Worm (Caenorhabditis elegans): ENCODE data around the gene C34F11.8.
A peak's percentile ranks its signal among the peaks of the same experiment; 100 is the strongest.

C34F11.8 gene

DNA sequence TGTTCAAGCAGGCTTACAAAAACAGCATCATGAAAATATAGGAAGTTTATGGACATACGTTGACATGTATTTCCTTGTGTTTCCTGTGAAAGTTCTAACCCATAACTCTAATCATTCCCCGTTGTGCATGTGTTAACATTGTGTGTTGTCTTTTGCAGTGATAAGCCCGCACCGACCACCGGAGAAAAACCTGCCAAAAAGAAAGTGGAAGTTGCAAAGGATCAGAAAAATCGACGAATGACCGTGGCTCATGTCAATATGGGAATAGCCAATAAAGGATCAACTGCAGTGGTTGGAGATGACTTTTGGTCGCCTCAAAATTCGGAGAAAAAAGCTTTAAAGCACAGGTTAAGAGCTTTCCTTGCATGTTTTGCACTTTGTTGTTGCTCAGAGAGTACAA is 5.5 kb downstream of the C34F11.8 start:
- no peak for TF ChIP-seq madf-8 (GFP tag; conservative IDR thresholded peaks at IDR 0.05)
- no peak for TF ChIP-seq lin-54 (GFP tag; optimal IDR thresholded peaks at IDR 0.05)
- no peak for TF ChIP-seq rcor-1 (GFP tag; IDR thresholded peaks at IDR 0.05)
- no peak for TF ChIP-seq dox-1 (GFP tag; IDR thresholded peaks at IDR 0.05)
- no peak for TF ChIP-seq pha-4 (tag; optimal IDR thresholded peaks at IDR 0.05)
- no peak for TF ChIP-seq ama-1 (optimal IDR thresholded peaks at IDR 0.05)
- no peak for TF ChIP-seq ama-1 (GFP tag; optimal IDR thresholded peaks at IDR 0.05)

DNA sequence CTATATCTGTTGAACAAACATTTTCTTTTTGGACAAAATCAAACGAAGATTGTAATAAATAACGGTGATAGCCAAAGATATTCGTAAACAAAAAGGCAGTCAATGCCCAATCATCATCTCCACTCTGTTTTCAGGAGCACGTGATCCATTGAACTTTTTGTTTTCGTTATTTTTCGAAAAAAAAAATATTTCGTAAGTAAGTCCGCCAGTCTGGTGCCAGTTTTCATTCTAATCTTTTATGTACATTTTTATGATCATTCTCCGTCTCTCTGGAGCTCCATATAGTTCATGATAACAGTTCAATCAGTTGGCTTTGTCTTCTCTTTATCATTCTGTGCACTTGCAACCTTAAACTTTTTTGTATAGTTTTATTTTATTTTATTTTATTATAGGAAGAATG is 7.8 kb downstream of the C34F11.8 start, which contains the start of gene ampd-1:
Gene ampd-1 (plus strand): TSS at position 393 of the 400 bp plus-strand sequence.
- TF ChIP-seq nhr-80 (tag; optimal IDR thresholded peaks at IDR 0.05) (peak; percentile 47), atf-7 (tag; optimal IDR thresholded peaks at IDR 0.05) (no peak), cebp-1 (GFP tag; IDR thresholded peaks at IDR 0.05) (peak; percentile 44; the same call in 1 of the 2 replicates), cebp-1 (tag; optimal IDR thresholded peaks at IDR 0.05) (peak; percentile 64)

DNA sequence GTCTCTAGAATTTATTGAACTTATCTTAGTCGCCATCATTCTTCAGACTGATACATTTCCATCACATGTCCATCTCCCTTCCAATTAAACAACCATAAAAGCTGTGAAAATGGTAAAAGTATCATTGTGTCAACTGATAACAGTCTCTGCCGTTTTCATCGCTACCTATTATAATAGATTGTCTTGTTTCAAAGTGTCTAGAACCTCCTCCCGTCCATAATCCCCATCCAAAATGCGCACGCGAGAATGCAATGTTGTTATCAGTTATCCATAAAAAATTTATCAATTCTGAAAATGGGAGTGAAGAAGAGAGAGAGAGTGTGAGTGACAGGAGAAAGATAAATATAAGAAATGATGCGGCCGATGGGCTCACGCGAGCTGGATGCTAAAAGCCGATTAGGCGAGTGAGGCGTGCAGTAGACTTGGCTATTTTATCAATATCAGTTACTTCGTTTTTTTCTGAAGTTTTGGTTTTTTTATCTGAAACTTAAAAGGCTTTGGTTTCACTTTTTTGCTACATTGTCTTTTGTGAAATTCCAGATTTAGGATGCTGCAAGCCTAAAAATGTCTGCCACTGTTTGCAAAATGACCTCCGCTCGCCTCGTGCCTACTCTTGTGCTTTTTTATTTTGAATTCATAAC is 8.7 kb downstream of the C34F11.8 start:
- TF ChIP-seq ekl-4 (GFP tag; IDR thresholded peaks at IDR 0.05): no peak
- peak; percentile 64 for TF ChIP-seq chd-7 (tag; optimal IDR thresholded peaks at IDR 0.05)
- no peak for TF ChIP-seq unc-130 (GFP tag; optimal IDR thresholded peaks at IDR 0.05)
- peak; percentile 63 for TF ChIP-seq unc-62 (GFP tag; optimal IDR thresholded peaks at IDR 0.05)
- no peak for TF ChIP-seq lsl-1 (GFP tag; optimal IDR thresholded peaks at IDR 0.05)
- no peak for TF ChIP-seq lir-1 (GFP tag; conservative IDR thresholded peaks at IDR 0.05)
- no peak for TF ChIP-seq snpc-4 (GFP tag; optimal IDR thresholded peaks at IDR 0.05)
- peak in 1 of 4 experiments; percentile 23 for TF ChIP-seq snpc-4 (tag; optimal IDR thresholded peaks at IDR 0.05)
- TF ChIP-seq attf-5 (GFP tag; optimal IDR thresholded peaks at IDR 0.05): no peak
- no peak for TF ChIP-seq ceh-100 (GFP tag; IDR thresholded peaks at IDR 0.05)
- TF ChIP-seq tbp1 (GFP tag; optimal IDR thresholded peaks at IDR 0.05): peak; percentile 40
- TF ChIP-seq rpc-1 (optimal IDR thresholded peaks at IDR 0.05): no peak
- TF ChIP-seq rpc-1 (tag; optimal IDR thresholded peaks at IDR 0.05): no peak
- peak; percentile 4 for TF ChIP-seq gei-17 (GFP tag; optimal IDR thresholded peaks at IDR 0.05)
- TF ChIP-seq tlf-1 (GFP tag; optimal IDR thresholded peaks at IDR 0.05): peak; percentile 15
- TF ChIP-seq B0336.3 (GFP tag; IDR thresholded peaks at IDR 0.05): peak; percentile 45; the same call in 1 of the 2 replicates
- TF ChIP-seq madf-10 (tag; optimal IDR thresholded peaks at IDR 0.05): peak; percentile 42
- no peak for TF ChIP-seq cebp-1 (GFP tag; IDR thresholded peaks at IDR 0.05)
- TF ChIP-seq cebp-1 (tag; optimal IDR thresholded peaks at IDR 0.05): peak; percentile 48
- TF ChIP-seq zfh-2 (GFP tag; conservative IDR thresholded peaks at IDR 0.05): no peak
- no peak for TF ChIP-seq sdz-38 (tag; optimal IDR thresholded peaks at IDR 0.05)
- no peak for TF ChIP-seq F52B5.7 (tag; optimal IDR thresholded peaks at IDR 0.05)
- TF ChIP-seq nhr-90 (tag; optimal IDR thresholded peaks at IDR 0.05): peak; percentile 57
- TF ChIP-seq ztf-22 (GFP tag; optimal IDR thresholded peaks at IDR 0.05): peak; percentile 85
- no peak for TF ChIP-seq F49E8.2 (tag; optimal IDR thresholded peaks at IDR 0.05; ENCODE audit: insufficient read depth)
- TF ChIP-seq Y53G8AR.9 (GFP tag; conservative IDR thresholded peaks at IDR 0.05): 0 out of 2 replicates have a peak, but pooled peaks have one; percentile 25
- no peak for TF ChIP-seq nhr-179 (tag; optimal IDR thresholded peaks at IDR 0.05)
- no peak for TF ChIP-seq F22D6.2 (tag; optimal IDR thresholded peaks at IDR 0.05)
- peak; percentile 21 to 73 for TF ChIP-seq let-607 (tag; optimal IDR thresholded peaks at IDR 0.05)
- TF ChIP-seq atf-7 (tag; optimal IDR thresholded peaks at IDR 0.05): peak; percentile 84
- no peak for TF ChIP-seq ztf-26 (tag; optimal IDR thresholded peaks at IDR 0.05)
- no peak for TF ChIP-seq Y67H2A.10 (GFP tag; conservative IDR thresholded peaks at IDR 0.05)
- TF ChIP-seq lin-40 (tag; optimal IDR thresholded peaks at IDR 0.05): peak; percentile 56
- TF ChIP-seq ztf-18 (tag; optimal IDR thresholded peaks at IDR 0.05): no peak
- TF ChIP-seq B0035.1 (tag; optimal IDR thresholded peaks at IDR 0.05): no peak
- no peak for TF ChIP-seq nfya-2 (GFP tag; IDR thresholded peaks at IDR 0.05)
- TF ChIP-seq F57A8.1 (GFP tag; optimal IDR thresholded peaks at IDR 0.05): no peak
- no peak for TF ChIP-seq aptf-3 (GFP tag; IDR thresholded peaks at IDR 0.05)
